Worm (Caenorhabditis elegans): ENCODE results near the gene Y32F6A.5.

The Y32F6A.5 gene

DNA sequence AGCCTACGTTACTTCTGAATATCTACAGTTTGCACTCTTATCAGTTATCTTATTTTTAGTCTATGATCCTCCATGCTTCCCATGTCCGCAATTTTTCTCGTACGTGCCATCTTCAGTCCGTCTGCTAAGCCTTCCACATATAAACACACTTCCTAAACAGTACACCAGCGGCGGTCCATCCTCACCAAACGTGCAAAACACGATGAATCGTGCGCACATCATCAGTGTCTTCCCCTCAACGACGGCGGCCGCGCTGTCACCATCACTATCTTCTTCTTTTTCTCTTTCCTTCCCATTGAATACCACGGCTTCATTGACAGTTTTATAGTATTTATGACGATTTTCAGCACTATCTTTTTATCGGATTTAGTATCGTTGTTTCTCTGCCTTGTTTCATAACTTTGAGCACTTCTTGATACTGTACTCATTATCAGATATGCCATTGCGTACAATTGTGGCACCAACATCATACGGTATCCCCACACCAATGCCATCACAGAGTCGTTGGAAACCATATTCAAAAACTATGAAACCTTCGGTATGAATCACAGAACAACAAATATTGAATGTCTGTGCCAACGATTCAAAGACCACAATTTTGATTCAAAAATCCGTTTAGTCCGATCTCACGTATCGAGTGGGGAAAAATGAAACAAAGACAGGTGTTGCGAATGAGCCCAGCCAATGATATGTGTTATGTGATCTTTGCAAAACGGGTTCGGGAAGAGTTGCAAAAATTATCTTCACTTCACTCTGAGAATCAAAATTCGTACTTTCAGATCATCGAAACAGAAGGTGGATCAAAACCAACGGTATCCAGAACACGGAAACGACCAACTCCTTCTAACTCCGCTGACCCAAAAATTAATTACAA lies 19.7 kb upstream of the Y32F6A.5 start:
- TF ChIP-seq aly-1 (tag; optimal IDR thresholded peaks at IDR 0.05) = no peak
- TF ChIP-seq tra-4 (tag; optimal IDR thresholded peaks at IDR 0.05) = no peak
- TF ChIP-seq ets-7 (tag; optimal IDR thresholded peaks at IDR 0.05) = no peak
- TF ChIP-seq tbx-11 (GFP tag; IDR thresholded peaks at IDR 0.05) = no peak
- TF ChIP-seq ama-1 (optimal IDR thresholded peaks at IDR 0.05) = no peak
- no peak for TF ChIP-seq scrt-1 (GFP tag; IDR thresholded peaks at IDR 0.05)
- TF ChIP-seq hmg-4 (GFP tag; optimal IDR thresholded peaks at IDR 0.05) = no peak
- no peak for TF ChIP-seq tbx-37 (GFP tag; conservative IDR thresholded peaks at IDR 0.05)
- no peak for TF ChIP-seq ceh-13 (GFP tag; optimal IDR thresholded peaks at IDR 0.05)
- no peak for TF ChIP-seq ceh-36 (tag; optimal IDR thresholded peaks at IDR 0.05)

DNA sequence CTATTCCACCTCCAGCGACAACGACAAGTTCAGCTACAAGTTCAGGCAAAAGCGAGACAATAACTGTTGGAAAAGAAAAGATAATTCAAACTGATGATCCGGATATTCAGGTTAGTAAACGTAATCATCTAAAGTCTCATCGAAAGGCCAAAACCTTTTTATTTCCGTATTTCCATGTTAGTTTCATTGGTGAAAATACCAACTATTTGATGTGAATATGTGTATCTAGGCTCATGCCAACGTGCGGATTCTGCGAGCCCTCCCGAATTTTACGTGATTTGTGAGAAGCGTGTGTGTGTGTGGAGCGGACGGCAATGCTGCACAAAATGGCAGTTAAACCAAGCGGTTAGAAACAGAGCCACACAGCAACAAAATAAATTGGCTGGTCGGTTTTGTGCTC lies 17.6 kb upstream of the Y32F6A.5 start:
- no peak for TF ChIP-seq flt-1 (GFP tag; IDR thresholded peaks at IDR 0.05)
- no peak for TF ChIP-seq ets-7 (tag; optimal IDR thresholded peaks at IDR 0.05)
- no peak for TF ChIP-seq hnd-1 (tag; optimal IDR thresholded peaks at IDR 0.05)

DNA sequence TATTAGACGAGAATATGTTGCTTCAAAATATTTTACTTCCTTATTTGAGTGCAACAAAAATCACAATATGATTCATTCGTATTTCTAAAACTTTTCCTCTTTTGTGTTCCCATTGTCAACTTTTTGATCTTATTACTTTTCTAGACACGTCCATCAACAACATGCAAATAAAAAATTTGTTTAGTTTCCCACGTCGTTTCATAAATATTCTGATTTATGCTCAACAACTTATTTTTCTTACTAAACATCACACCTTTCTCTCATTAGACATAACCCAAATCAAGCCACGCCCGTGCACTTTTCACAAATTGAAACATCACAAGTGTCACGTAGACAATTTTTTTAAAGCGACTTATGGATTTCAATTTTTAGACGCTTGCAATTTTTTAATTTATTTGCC lies 16.4 kb upstream of the Y32F6A.5 start:
- TF ChIP-seq sea-1 (GFP tag; conservative IDR thresholded peaks at IDR 0.05) (no peak), tbx-37 (GFP tag; conservative IDR thresholded peaks at IDR 0.05) (no peak), ceh-13 (GFP tag; optimal IDR thresholded peaks at IDR 0.05) (no peak), ama-1 (optimal IDR thresholded peaks at IDR 0.05) (no peak), B0310.2 (tag; optimal IDR thresholded peaks at IDR 0.05) (no peak), ceh-36 (tag; optimal IDR thresholded peaks at IDR 0.05) (no peak), pes-1 (GFP tag; IDR thresholded peaks at IDR 0.05) (no peak), hmbx-1 (tag; optimal IDR thresholded peaks at IDR 0.05) (no peak), aly-1 (tag; optimal IDR thresholded peaks at IDR 0.05) (no peak), tra-4 (tag; optimal IDR thresholded peaks at IDR 0.05) (no peak), F13C5.2 (tag; optimal IDR thresholded peaks at IDR 0.05) (no peak), tbx-11 (GFP tag; IDR thresholded peaks at IDR 0.05) (no peak)

DNA sequence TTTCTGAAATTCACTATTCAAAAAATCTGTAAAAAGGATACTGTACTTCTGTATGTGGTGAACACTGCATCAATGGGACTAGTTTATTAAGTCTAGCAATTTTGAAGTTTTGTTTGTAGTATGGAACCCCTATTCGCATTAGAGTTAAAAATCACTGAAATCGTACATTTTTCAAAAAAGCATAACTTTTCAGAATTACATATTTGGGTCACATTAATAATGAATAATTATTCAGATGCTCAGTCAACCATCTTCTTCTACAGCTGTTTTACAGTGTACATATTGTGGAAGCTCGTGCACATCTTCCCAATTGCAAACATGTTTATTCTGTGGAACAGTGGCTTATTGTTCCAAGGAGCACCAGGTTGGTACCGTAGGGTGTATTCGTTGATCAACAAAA lies 15.3 kb upstream of the Y32F6A.5 start:
- TF ChIP-seq B0310.2 (tag; optimal IDR thresholded peaks at IDR 0.05) (no peak), aly-1 (tag; optimal IDR thresholded peaks at IDR 0.05) (no peak), ceh-36 (tag; optimal IDR thresholded peaks at IDR 0.05) (no peak), ets-7 (tag; optimal IDR thresholded peaks at IDR 0.05) (no peak), hmbx-1 (tag; optimal IDR thresholded peaks at IDR 0.05) (no peak), ama-1 (optimal IDR thresholded peaks at IDR 0.05) (no peak), sea-1 (GFP tag; conservative IDR thresholded peaks at IDR 0.05) (no peak), scrt-1 (GFP tag; IDR thresholded peaks at IDR 0.05) (no peak), hnd-1 (tag; optimal IDR thresholded peaks at IDR 0.05) (no peak), pes-1 (GFP tag; IDR thresholded peaks at IDR 0.05) (no peak)

DNA sequence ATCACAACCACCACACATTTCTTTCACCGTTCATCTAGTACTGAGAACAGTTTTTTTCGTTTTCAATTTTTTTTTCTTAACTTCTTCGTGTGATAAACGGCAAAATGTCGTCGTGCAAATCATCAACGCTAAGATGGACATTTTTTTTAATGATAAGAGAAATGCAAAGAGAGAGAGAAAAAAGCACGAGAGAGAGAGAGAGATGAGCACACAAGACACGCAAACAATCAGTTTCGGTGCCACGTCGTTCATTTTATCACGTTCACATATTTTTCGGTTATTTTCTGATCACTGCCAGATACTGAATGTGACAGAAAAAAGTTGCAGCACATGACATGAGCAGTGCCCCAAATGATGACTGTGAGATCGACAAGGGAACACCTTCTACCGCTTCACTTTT lies 14.8 kb upstream of the Y32F6A.5 start, which contains the start of gene egl-9:
TSS of gene egl-9 (plus strand) at position 328 of the 400 bp plus-strand sequence.
- TF ChIP-seq hnd-1 (tag; optimal IDR thresholded peaks at IDR 0.05) = no peak
- TF ChIP-seq tra-4 (tag; optimal IDR thresholded peaks at IDR 0.05) = no peak
- TF ChIP-seq scrt-1 (GFP tag; IDR thresholded peaks at IDR 0.05) = no peak
- no peak for TF ChIP-seq ceh-13 (GFP tag; optimal IDR thresholded peaks at IDR 0.05)
- TF ChIP-seq pes-1 (GFP tag; IDR thresholded peaks at IDR 0.05) = no peak
- no peak for TF ChIP-seq sea-1 (GFP tag; conservative IDR thresholded peaks at IDR 0.05)
- no peak for TF ChIP-seq hmg-4 (GFP tag; optimal IDR thresholded peaks at IDR 0.05)
- TF ChIP-seq tbx-37 (GFP tag; conservative IDR thresholded peaks at IDR 0.05) = no peak
- TF ChIP-seq F13C5.2 (tag; optimal IDR thresholded peaks at IDR 0.05) = no peak
- TF ChIP-seq tbx-11 (GFP tag; IDR thresholded peaks at IDR 0.05) = no peak
- no peak for TF ChIP-seq aly-1 (tag; optimal IDR thresholded peaks at IDR 0.05)
- no peak for TF ChIP-seq ceh-36 (tag; optimal IDR thresholded peaks at IDR 0.05)
- TF ChIP-seq B0310.2 (tag; optimal IDR thresholded peaks at IDR 0.05) = no peak
- no peak for TF ChIP-seq flt-1 (GFP tag; IDR thresholded peaks at IDR 0.05)
- no peak for TF ChIP-seq ets-7 (tag; optimal IDR thresholded peaks at IDR 0.05)
- no peak for TF ChIP-seq ama-1 (optimal IDR thresholded peaks at IDR 0.05)
- TF ChIP-seq hmbx-1 (tag; optimal IDR thresholded peaks at IDR 0.05) = no peak

DNA sequence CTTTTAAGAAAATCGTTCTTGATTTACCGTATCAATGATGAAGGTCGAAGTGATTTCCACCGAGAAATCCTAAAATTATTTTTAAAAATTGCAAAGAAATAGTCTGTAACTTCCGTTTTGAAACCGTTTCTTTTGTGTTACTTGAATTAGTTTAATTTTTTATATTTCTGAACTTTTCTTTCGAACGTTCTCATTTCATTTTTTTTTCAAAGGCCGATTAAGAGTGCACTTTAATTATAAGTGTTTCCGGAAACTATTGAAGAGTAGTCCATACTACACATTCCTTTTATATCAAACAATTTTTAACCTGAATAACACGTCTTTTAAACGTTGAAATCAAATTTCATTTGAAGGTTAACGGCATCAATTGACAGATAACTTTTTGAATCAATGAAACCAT lies 14.3 kb upstream of the Y32F6A.5 start:
- no peak for TF ChIP-seq pes-1 (GFP tag; IDR thresholded peaks at IDR 0.05)
- no peak for TF ChIP-seq hmbx-1 (tag; optimal IDR thresholded peaks at IDR 0.05)
- TF ChIP-seq hmg-4 (GFP tag; optimal IDR thresholded peaks at IDR 0.05) = no peak
- no peak for TF ChIP-seq flt-1 (GFP tag; IDR thresholded peaks at IDR 0.05)
- TF ChIP-seq tbx-37 (GFP tag; conservative IDR thresholded peaks at IDR 0.05) = no peak

DNA sequence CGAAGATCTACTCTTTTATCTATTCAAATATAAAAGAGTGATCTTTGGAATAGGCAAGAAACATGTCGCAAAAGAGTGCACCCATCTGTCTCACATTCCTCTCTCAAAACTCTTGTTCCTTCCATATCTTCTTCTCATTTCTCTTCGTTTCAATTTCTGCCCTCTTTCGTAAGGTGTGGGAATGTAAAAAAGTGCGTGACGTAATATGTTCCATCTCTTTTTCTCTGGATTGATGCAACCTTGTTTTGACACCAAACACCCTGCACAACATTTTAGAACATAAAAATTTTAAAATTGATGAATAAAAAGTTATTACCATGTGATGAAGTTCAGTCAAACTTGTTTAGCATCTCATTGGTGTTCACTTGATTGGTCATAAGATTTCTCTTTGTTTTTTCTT lies 13.7 kb upstream of the Y32F6A.5 start:
- TF ChIP-seq ama-1 (optimal IDR thresholded peaks at IDR 0.05) = no peak
- no peak for TF ChIP-seq hmbx-1 (tag; optimal IDR thresholded peaks at IDR 0.05)
- no peak for TF ChIP-seq tra-4 (tag; optimal IDR thresholded peaks at IDR 0.05)
- TF ChIP-seq aly-1 (tag; optimal IDR thresholded peaks at IDR 0.05) = no peak
- no peak for TF ChIP-seq pes-1 (GFP tag; IDR thresholded peaks at IDR 0.05)
- no peak for TF ChIP-seq B0310.2 (tag; optimal IDR thresholded peaks at IDR 0.05)
- TF ChIP-seq ceh-36 (tag; optimal IDR thresholded peaks at IDR 0.05) = no peak

DNA sequence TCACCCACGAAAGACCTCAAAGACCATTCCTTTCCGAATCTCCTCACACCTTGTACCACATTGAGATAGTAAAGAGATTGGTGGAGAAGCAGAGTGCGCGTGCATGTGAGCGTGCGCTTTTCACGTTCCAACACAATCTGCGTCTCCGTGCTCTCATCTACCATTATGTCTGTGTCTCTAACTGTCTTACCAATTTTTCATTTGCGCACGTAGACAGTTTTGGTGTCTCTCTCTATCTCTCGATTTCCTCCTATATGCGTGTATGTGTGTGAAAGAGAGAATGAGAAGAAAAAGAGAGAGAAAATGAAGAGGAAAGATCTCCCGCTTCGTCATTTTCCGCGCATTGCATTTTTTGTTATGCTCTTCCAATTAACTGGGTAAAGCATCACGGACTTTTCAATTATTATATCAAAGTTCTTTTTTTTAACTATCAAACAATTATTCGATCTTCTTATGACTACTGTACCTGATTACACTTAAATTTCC lies 13.2 kb upstream of the Y32F6A.5 start:
- TF ChIP-seq B0310.2 (tag; optimal IDR thresholded peaks at IDR 0.05) = no peak
- peak; percentile 55 for TF ChIP-seq hmg-4 (GFP tag; optimal IDR thresholded peaks at IDR 0.05)
- peak; percentile 14 for TF ChIP-seq F13C5.2 (tag; optimal IDR thresholded peaks at IDR 0.05)

Data from whole organism, early embryonic.